Worm (Caenorhabditis elegans) whole organism, L4/young adult: ENCODE measurements around the gene F11E6.8.

Source experiments
- W03F9.2 ChIP-seq: fragments of 150-350 bp; optimal IDR thresholded peaks from 2 replicates; lab custom pipeline; 2014; ENCODE audit warnings: missing biosample characterization, missing genetic modification characterization
- dao-5 ChIP-seq: sonication (generic microtip); optimal IDR thresholded peaks from 2 replicates; lab custom pipeline; 2016; ENCODE audit warnings: missing genotype, missing genetic modification characterization, moderate library complexity, missing compliant biosample characterization
- him-1 ChIP-seq: sonication (generic microtip); optimal IDR thresholded peaks from 2 replicates; lab custom pipeline; 2016; ENCODE audit warnings: missing genotype, missing genetic modification reagents, missing genetic modification characterization, missing compliant biosample characterization

DNA sequence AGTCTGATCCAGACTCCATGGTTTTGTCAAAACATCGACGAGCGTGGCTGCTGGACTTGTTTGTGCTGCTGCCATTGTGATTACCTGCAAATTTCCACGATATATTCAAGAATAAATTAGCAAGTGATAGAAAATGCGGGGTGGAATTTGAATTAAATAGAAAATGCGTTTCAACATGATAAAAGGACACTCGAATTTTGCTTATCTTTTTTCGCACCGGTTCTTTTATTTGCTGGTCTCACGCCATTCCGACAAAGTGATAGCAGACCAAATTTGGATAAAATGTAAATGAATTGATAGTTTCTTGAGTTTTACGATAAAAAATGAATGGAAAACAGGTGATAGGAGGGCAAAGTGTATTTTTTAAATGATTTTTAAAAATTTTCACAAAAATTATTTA is 17.0 kb upstream of the F11E6.8 start, which contains the start of gene elo-2:
- TF ChIP-seq him-1 (tag; lab: Kevin White, UChicago), result no peak
- TF ChIP-seq dao-5 (tag; lab: Kevin White, UChicago), result no peak
- TF ChIP-seq W03F9.2 (tag; lab: Kevin White, UChicago), result no peak
